Worm (Caenorhabditis elegans): ENCODE data around the gene M04G7.2.

DNA sequence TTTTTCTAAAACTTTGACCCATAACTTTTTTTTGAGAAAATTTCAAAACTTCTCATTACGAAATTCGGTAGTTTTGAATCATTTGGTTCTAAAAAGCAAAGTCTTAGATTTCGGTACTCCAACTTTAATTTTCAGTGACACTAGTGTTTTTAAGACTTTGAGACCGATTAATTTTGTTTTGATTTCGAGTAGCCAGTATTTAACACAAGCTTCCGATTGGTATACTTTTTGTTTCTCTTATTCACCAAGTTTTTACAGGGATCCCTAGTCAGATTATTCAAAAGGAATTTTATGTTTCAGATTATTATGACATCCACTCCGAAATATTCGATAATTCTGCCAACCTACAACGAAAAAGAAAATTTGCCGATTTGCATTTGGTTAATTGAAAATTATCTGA is 15.5 kb downstream of the M04G7.2 start, which contains the start of gene dpm-1:
- TF ChIP-seq sea-1 (GFP tag; conservative IDR thresholded peaks at IDR 0.05) (no peak), tbx-37 (GFP tag; conservative IDR thresholded peaks at IDR 0.05) (no peak), ama-1 (optimal IDR thresholded peaks at IDR 0.05) (no peak), ceh-13 (GFP tag; optimal IDR thresholded peaks at IDR 0.05) (no peak), ets-7 (tag; optimal IDR thresholded peaks at IDR 0.05) (no peak), ceh-36 (tag; optimal IDR thresholded peaks at IDR 0.05) (no peak), flt-1 (GFP tag; IDR thresholded peaks at IDR 0.05) (no peak), tbx-11 (GFP tag; IDR thresholded peaks at IDR 0.05) (no peak), F13C5.2 (tag; optimal IDR thresholded peaks at IDR 0.05) (no peak), hmbx-1 (tag; optimal IDR thresholded peaks at IDR 0.05) (no peak), scrt-1 (GFP tag; IDR thresholded peaks at IDR 0.05) (no peak), tra-4 (tag; optimal IDR thresholded peaks at IDR 0.05) (no peak), aly-1 (tag; optimal IDR thresholded peaks at IDR 0.05) (no peak), pes-1 (GFP tag; IDR thresholded peaks at IDR 0.05) (no peak)

Data from whole organism, early embryonic.